Fruit fly (Drosophila melanogaster) whole organism, embryonic: ENCODE data around the gene CG15539.

ENCODE experiments used
- Atf-2 ChIP-seq: fragments of 200-800 bp; sonication (Bioruptor generic); optimal IDR thresholded peaks from 2 replicates; lab custom pipeline; 2016; ENCODE audit warnings: missing biosample characterization, missing genetic modification characterization
- Atf3 ChIP-seq: fragments of 200-800 bp; sonication (Bioruptor generic); optimal IDR thresholded peaks from 3 replicates; lab custom pipeline; 2016; ENCODE audit warnings: missing biosample characterization, missing genetic modification characterization
- Atf6 ChIP-seq: fragments of 200-800 bp; sonication (Bioruptor generic); IDR thresholded peaks from 2 replicates; pipeline ENCODE4 v1.3.6; 2022; ENCODE audit warnings: missing biosample characterization, missing genetic modification characterization
- CG1024 ChIP-seq: fragments of 200-800 bp; sonication (Bioruptor generic); IDR thresholded peaks from 2 replicates; pipeline ENCODE4 v1.3.6; 2022; ENCODE audit warnings: missing biosample characterization, missing genetic modification characterization
- CG10543 ChIP-seq: fragments of 200-800 bp; sonication (Bioruptor generic); optimal IDR thresholded peaks from 3 replicates; lab custom pipeline; 2017; ENCODE audit warnings: missing biosample characterization, mild to moderate bottlenecking, missing genetic modification characterization, moderate library complexity
- CG12155 ChIP-seq: fragments of 200-800 bp; sonication (Bioruptor generic); optimal IDR thresholded peaks from 3 replicates; lab custom pipeline; 2016; ENCODE audit warnings: missing biosample characterization, missing genetic modification characterization
- CG1233 ChIP-seq: fragments of 200-800 bp; sonication (Bioruptor generic); optimal IDR thresholded peaks from 4 replicates; lab custom pipeline; 2018; ENCODE audit warnings: missing biosample characterization, mild to moderate bottlenecking, missing genetic modification characterization
- CG12659 ChIP-seq: fragments of 200-800 bp; sonication (Bioruptor generic); optimal IDR thresholded peaks from 3 replicates; lab custom pipeline; 2017; ENCODE audit warnings: mild to moderate bottlenecking, missing biosample characterization, missing genetic modification reagents, missing genetic modification characterization
- CG1832 ChIP-seq: fragments of 200-800 bp; sonication (Bioruptor generic); optimal IDR thresholded peaks from 2 replicates; lab custom pipeline; 2017; ENCODE audit warnings: missing biosample characterization, mild to moderate bottlenecking, missing genetic modification characterization, inconsistent platforms
- CG2889 ChIP-seq: fragments of 200-800 bp; sonication (Bioruptor generic); IDR thresholded peaks from 3 replicates; pipeline ENCODE4 v1.3.6; 2022; ENCODE audit warnings: missing biosample characterization, missing genetic modification characterization
- CG30403 ChIP-seq: fragments of 200-800 bp; sonication (Bioruptor generic); optimal IDR thresholded peaks from 3 replicates; lab custom pipeline; 2016; ENCODE audit warnings: missing biosample characterization, missing genetic modification characterization
- CG32767 ChIP-seq: fragments of 200-800 bp; sonication (Bioruptor generic); IDR thresholded peaks from 2 replicates; pipeline ENCODE4 v1.3.6; 2022; ENCODE audit warnings: missing biosample characterization, missing genetic modification characterization
- CG3281 ChIP-seq: fragments of 200-800 bp; sonication (Bioruptor generic); optimal IDR thresholded peaks from 3 replicates; lab custom pipeline; 2017; ENCODE audit warnings: missing biosample characterization, mild to moderate bottlenecking, missing genetic modification characterization
- CG33213 ChIP-seq: fragments of 200-800 bp; sonication (Bioruptor generic); optimal IDR thresholded peaks from 3 replicates; lab custom pipeline; 2016; ENCODE audit warnings: missing biosample characterization, missing genetic modification characterization
- CG34224 ChIP-seq: fragments of 200-800 bp; sonication (Bioruptor generic); IDR thresholded peaks from 3 replicates; pipeline ENCODE4 v1.3.6; 2022; ENCODE audit warnings: missing biosample characterization, missing genetic modification characterization; ENCODE audit not compliant: partially characterized antibody
- CG4328 ChIP-seq: fragments of 200-800 bp; sonication (Bioruptor generic); optimal IDR thresholded peaks from 3 replicates; lab custom pipeline; 2017; ENCODE audit warnings: missing biosample characterization, missing genetic modification reagents, missing genetic modification characterization
- CG4360 ChIP-seq: fragments of 200-800 bp; sonication (Bioruptor generic); IDR thresholded peaks from 2 replicates; pipeline ENCODE4 v1.3.6; 2022; ENCODE audit warnings: missing biosample characterization, missing genetic modification characterization
- CG4424 ChIP-seq: fragments of 200-800 bp; sonication (Bioruptor generic); optimal IDR thresholded peaks from 3 replicates; lab custom pipeline; 2016; ENCODE audit warnings: missing biosample characterization, missing genetic modification characterization
- CG7839 ChIP-seq: fragments of 200-800 bp; sonication (Bioruptor generic); optimal IDR thresholded peaks from 3 replicates; lab custom pipeline; 2018; ENCODE audit warnings: missing biosample characterization, mild to moderate bottlenecking, missing genetic modification characterization, moderate library complexity
- CG8290 ChIP-seq, 3 experiments: fragments of 200-800 bp; sonication (Bioruptor generic); optimal IDR thresholded peaks; 2 replicates each; lab custom pipeline; 2016 to 2019; ENCODE audit warnings: missing biosample characterization in 3 of 3, missing genetic modification characterization in 3 of 3, mild to moderate bottlenecking in 2 of 3, moderate library complexity in 1 of 3
- CG8478 ChIP-seq: fragments of >200 bp; optimal IDR thresholded peaks from 2 replicates; lab custom pipeline; 2018
- CG9609 ChIP-seq: fragments of 200-800 bp; sonication (Bioruptor generic); optimal IDR thresholded peaks from 3 replicates; lab custom pipeline; 2016; ENCODE audit warnings: missing biosample characterization, missing genetic modification characterization
- CG9817 ChIP-seq: fragments of 200-800 bp; sonication (Bioruptor generic); optimal IDR thresholded peaks from 2 replicates; lab custom pipeline; 2018; ENCODE audit warnings: missing biosample characterization, mild to moderate bottlenecking, missing genetic modification characterization, moderate library complexity
- CHES-1-like ChIP-seq: fragments of 200-800 bp; sonication (Bioruptor generic); optimal IDR thresholded peaks from 2 replicates; lab custom pipeline; 2016; ENCODE audit warnings: missing biosample characterization, missing genetic modification characterization
- Dip2 ChIP-seq: fragments of 200-800 bp; sonication (Bioruptor generic); IDR thresholded peaks from 2 replicates; pipeline ENCODE4 v1.3.6; 2022; ENCODE audit warnings: missing biosample characterization, missing genetic modification characterization
- Dp ChIP-seq: fragments of 200-800 bp; sonication (Bioruptor generic); optimal IDR thresholded peaks from 2 replicates; lab custom pipeline; 2018; ENCODE audit warnings: missing biosample characterization, mild to moderate bottlenecking, missing genetic modification characterization, moderate library complexity
- Drgx ChIP-seq: fragments of 200-800 bp; sonication (Bioruptor generic); IDR thresholded peaks from 2 replicates; pipeline ENCODE4 v1.3.6; 2022; ENCODE audit warnings: missing biosample characterization, missing genetic modification characterization
- Gsc ChIP-seq: fragments of 200-800 bp; sonication (Bioruptor generic); IDR thresholded peaks from 2 replicates; pipeline ENCODE4 v1.3.6; 2022; ENCODE audit warnings: missing biosample characterization, missing genetic modification characterization
- HHEX ChIP-seq: fragments of 200-800 bp; sonication (Bioruptor generic); optimal IDR thresholded peaks from 3 replicates; lab custom pipeline; 2017; ENCODE audit warnings: missing biosample characterization, mild to moderate bottlenecking, missing genetic modification characterization, missing genetic modification reagents
- Kr ChIP-seq: fragments of 200-800 bp; sonication (Bioruptor generic); optimal IDR thresholded peaks from 2 replicates; lab custom pipeline; 2017; ENCODE audit warnings: missing biosample characterization, mild to moderate bottlenecking, missing genetic modification characterization
- Meics ChIP-seq: fragments of 200-800 bp; sonication (Bioruptor generic); optimal IDR thresholded peaks from 2 replicates; lab custom pipeline; 2017; ENCODE audit warnings: missing biosample characterization, mild to moderate bottlenecking, missing genetic modification characterization
- Oaz ChIP-seq: fragments of 200-800 bp; sonication (Bioruptor generic); IDR thresholded peaks from 2 replicates; pipeline ENCODE4 v1.3.6; 2022; ENCODE audit warnings: missing biosample characterization, missing genetic modification characterization
- Pdp1 ChIP-seq, 2 experiments: fragments of 200-800 bp; sonication (Bioruptor generic); optimal IDR thresholded peaks; 3 replicates each; lab custom pipeline; 2016; ENCODE audit warnings: missing biosample characterization in 2 of 2, missing genetic modification characterization in 2 of 2, mild to moderate bottlenecking in 1 of 2, moderate library complexity in 1 of 2
- Ptx1 ChIP-seq: fragments of 200-800 bp; sonication (Bioruptor generic); IDR thresholded peaks from 2 replicates; pipeline ENCODE4 v1.3.6; 2022; ENCODE audit warnings: missing biosample characterization, missing genetic modification characterization
- Scr ChIP-seq: fragments of 200-800 bp; sonication (Bioruptor generic); IDR thresholded peaks from 2 replicates; pipeline ENCODE4 v1.3.6; 2022; ENCODE audit warnings: missing biosample characterization, missing genetic modification characterization; ENCODE audit not compliant: partially characterized antibody
- Sry-β ChIP-seq: fragments of 200-800 bp; sonication (Bioruptor generic); optimal IDR thresholded peaks from 2 replicates; lab custom pipeline; 2018; ENCODE audit warnings: missing biosample characterization, mild to moderate bottlenecking, missing genetic modification characterization, moderate library complexity
- Sry-δ ChIP-seq: fragments of 200-800 bp; sonication (Bioruptor generic); optimal IDR thresholded peaks from 2 replicates; lab custom pipeline; 2016; ENCODE audit warnings: missing biosample characterization, missing genetic modification characterization
- Xbp1 ChIP-seq: fragments of 200-800 bp; sonication (Bioruptor generic); optimal IDR thresholded peaks from 3 replicates; lab custom pipeline; 2016; ENCODE audit warnings: missing biosample characterization, mild to moderate bottlenecking, missing genetic modification characterization
- ab ChIP-seq: fragments of 200-800 bp; sonication (Bioruptor generic); optimal IDR thresholded peaks from 2 replicates; lab custom pipeline; 2016; ENCODE audit warnings: missing biosample characterization, missing genetic modification characterization
- ara ChIP-seq: fragments of 200-800 bp; sonication (Bioruptor generic); IDR thresholded peaks from 2 replicates; pipeline ENCODE4 v1.3.6; 2022; ENCODE audit warnings: missing biosample characterization, missing genetic modification characterization
- az2 ChIP-seq: fragments of 200-800 bp; sonication (Bioruptor generic); optimal IDR thresholded peaks from 3 replicates; lab custom pipeline; 2016; ENCODE audit warnings: missing biosample characterization, missing genetic modification characterization
- cato ChIP-seq: fragments of 200-800 bp; sonication (Bioruptor generic); optimal IDR thresholded peaks from 2 replicates; lab custom pipeline; 2016; ENCODE audit warnings: missing biosample characterization, missing genetic modification characterization, borderline replicate concordance
- emc ChIP-seq: fragments of 200-800 bp; sonication (Bioruptor generic); optimal IDR thresholded peaks from 2 replicates; lab custom pipeline; 2016; ENCODE audit warnings: missing biosample characterization, missing genetic modification characterization
- en ChIP-seq: fragments of 200-800 bp; sonication (Bioruptor generic); optimal IDR thresholded peaks from 2 replicates; lab custom pipeline; 2016; ENCODE audit warnings: missing biosample characterization, missing genetic modification characterization
- grau ChIP-seq: fragments of 200-800 bp; optimal IDR thresholded peaks from 3 replicates; lab custom pipeline; 2019; ENCODE audit warnings: missing biosample characterization, mild to moderate bottlenecking, missing genetic modification characterization, moderate library complexity
- gsb ChIP-seq: fragments of 200-800 bp; sonication (Bioruptor generic); IDR thresholded peaks from 2 replicates; pipeline ENCODE4 v1.3.6; 2022; ENCODE audit warnings: missing biosample characterization, missing genetic modification characterization
- hbn ChIP-seq: fragments of 200-800 bp; sonication (Bioruptor generic); IDR thresholded peaks from 2 replicates; pipeline ENCODE4 v1.3.6; 2022; ENCODE audit warnings: missing biosample characterization, missing genetic modification characterization; ENCODE audit not compliant: partially characterized antibody
- jing ChIP-seq: fragments of 200-800 bp; sonication (Bioruptor generic); optimal IDR thresholded peaks from 2 replicates; lab custom pipeline; 2018; ENCODE audit warnings: missing biosample characterization, mild to moderate bottlenecking, missing genetic modification characterization
- klu ChIP-seq: fragments of 200-800 bp; sonication (Bioruptor generic); IDR thresholded peaks from 2 replicates; pipeline ENCODE4 v1.3.6; 2022; ENCODE audit warnings: missing biosample characterization, missing genetic modification characterization
- mirr ChIP-seq: fragments of 200-800 bp; sonication (Bioruptor generic); optimal IDR thresholded peaks from 3 replicates; lab custom pipeline; 2018; ENCODE audit warnings: missing biosample characterization, mild to moderate bottlenecking, missing genetic modification characterization
- p53 ChIP-seq: fragments of 200-800 bp; sonication (Bioruptor generic); optimal IDR thresholded peaks from 2 replicates; lab custom pipeline; 2016; ENCODE audit warnings: missing biosample characterization, missing genetic modification characterization
- sens ChIP-seq: fragments of 200-800 bp; sonication (Bioruptor generic); peaks from one replicate; lab custom pipeline; 2016; ENCODE audit warnings: missing biosample characterization, missing genetic modification characterization
- sob ChIP-seq: fragments of 200-800 bp; sonication (Bioruptor generic); IDR thresholded peaks from 2 replicates; pipeline ENCODE4 v1.3.6; 2022; ENCODE audit warnings: missing biosample characterization, missing genetic modification characterization
- ssp ChIP-seq: fragments of 200-800 bp; sonication (Bioruptor generic); IDR thresholded peaks from 2 replicates; pipeline ENCODE4 v1.3.6; 2022; ENCODE audit warnings: missing biosample characterization, missing genetic modification characterization

Gene CG15539

DNA sequence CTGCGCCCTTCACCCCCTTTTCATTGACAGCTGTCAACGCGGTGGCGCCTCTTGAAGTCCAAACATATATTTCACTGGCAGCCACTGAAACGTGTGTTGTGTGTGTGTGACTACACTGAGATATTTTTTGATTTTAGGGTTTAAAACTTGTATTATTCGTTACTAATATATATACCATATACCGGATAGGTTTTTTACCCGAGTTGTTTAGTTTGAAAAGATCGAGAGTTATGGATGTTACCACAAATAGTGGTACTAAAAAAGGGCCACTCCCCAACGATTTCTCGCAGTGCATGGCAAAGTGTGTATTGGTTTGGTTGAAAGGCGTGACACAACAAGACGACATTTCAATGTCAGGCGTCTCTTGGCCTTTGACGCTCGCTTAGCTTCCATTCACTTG is 30.6 kb downstream of the CG15539 start (continued):
- TF ChIP-seq Oaz (GFP tag; lab: Robert Waterston, UW) (no peak), CG1832 (no peak), Atf6 (peak; percentile 54; the same call in 1 of the 2 replicates), CG30403 (GFP tag; lab: Kevin White, UChicago) (peak; percentile 13), CG12155 (GFP tag; lab: Kevin White, UChicago) (no peak), sens (GFP tag; lab: Kevin White, UChicago) (no peak), CG12659 (GFP tag; lab: Kevin White, UChicago) (no peak), CG7839 (peak; percentile 32), az2 (GFP tag; lab: Kevin White, UChicago) (no peak), en (GFP tag; lab: Kevin White, UChicago) (no peak), cato (no peak), Atf-2 (GFP tag; lab: Kevin White, UChicago) (no peak), klu (GFP tag; lab: Robert Waterston, UW) (no peak), CG4328 (GFP tag; lab: Kevin White, UChicago) (no peak), CG9817 (tag; lab: Kevin White, UChicago) (peak; percentile 33), Kr (GFP tag; lab: Kevin White, UChicago) (no peak), CG9609 (GFP tag; lab: Kevin White, UChicago) (no peak), CG1024 (GFP tag; lab: Robert Waterston, UW) (no peak), ab (no peak), Sry-δ (GFP tag; lab: Kevin White, UChicago) (no peak), hbn (GFP tag; lab: Robert Waterston, UW) (no peak), sob (GFP tag; lab: Robert Waterston, UW) (no peak), HHEX (GFP tag; lab: Kevin White, UChicago) (no peak), CG8290 (GFP tag; optimal IDR thresholded peaks at IDR 0.05; lab: Kevin White, UChicago) (no peak), CG8290 (tag; optimal IDR thresholded peaks at IDR 0.05; lab: Kevin White, UChicago) (no peak), Ptx1 (GFP tag; lab: Robert Waterston, UW) (peak; percentile 31; the same call in 1 of the 2 replicates), CG32767 (0 out of 2 replicates have a peak, but pooled peaks have one; percentile 19), CG8478 (lab: Kevin White, UChicago) (no peak), jing (GFP tag; lab: Kevin White, UChicago) (no peak), CG34224 (GFP tag; lab: Robert Waterston, UW) (no peak), gsb (no peak), Meics (GFP tag; lab: Kevin White, UChicago) (no peak), Scr (GFP tag; lab: Robert Waterston, UW) (no peak), ara (GFP tag; lab: Robert Waterston, UW) (no peak), Sry-β (GFP tag; lab: Kevin White, UChicago) (no peak), CG10543 (GFP tag; lab: Kevin White, UChicago) (no peak), mirr (GFP tag; lab: Kevin White, UChicago) (no peak), CG4424 (GFP tag; lab: Kevin White, UChicago) (no peak), CG1233 (GFP tag; lab: Kevin White, UChicago) (no peak), p53 (no peak), grau (tag; lab: Kevin White, UChicago) (peak; percentile 46)

DNA sequence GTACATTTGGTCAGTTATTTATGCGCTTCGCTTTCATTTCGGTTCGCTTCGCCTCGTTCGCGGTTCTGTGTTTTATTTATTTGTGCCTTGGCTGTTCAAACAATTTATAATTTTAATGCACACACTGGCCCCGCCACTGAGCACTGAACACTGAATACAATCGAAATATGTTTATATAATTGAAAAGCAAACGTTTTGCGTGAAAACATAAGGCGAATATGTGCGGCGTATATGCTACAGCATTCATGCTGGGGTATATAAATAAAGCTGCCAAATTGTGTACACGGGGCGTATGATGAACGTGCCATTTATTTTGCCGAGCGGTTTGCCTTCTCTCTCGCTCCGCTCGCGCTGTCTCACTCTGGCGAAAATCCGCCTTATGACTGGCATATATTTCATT is 31.1 kb downstream of the CG15539 start:
- no peak for TF ChIP-seq Dp
- TF ChIP-seq Gsc = no peak
- TF ChIP-seq Dip2 = no peak
- TF ChIP-seq CHES-1-like (GFP tag; lab: Kevin White, UChicago) = no peak
- no peak for TF ChIP-seq CG33213
- TF ChIP-seq CG4328 (GFP tag; lab: Kevin White, UChicago) = no peak
- no peak for TF ChIP-seq CG4360 (GFP tag; lab: Robert Waterston, UW)
- TF ChIP-seq Pdp1 (GFP tag; optimal IDR thresholded peaks at IDR 0.05; lab: Kevin White, UChicago) = peak in 1 of 2 experiments; percentile 52
- no peak for TF ChIP-seq Atf3
- peak; percentile 38 for TF ChIP-seq CG3281 (GFP tag; lab: Kevin White, UChicago)
- no peak for TF ChIP-seq ssp (GFP tag; lab: Robert Waterston, UW)
- no peak for TF ChIP-seq CG2889 (GFP tag; lab: Robert Waterston, UW)
- TF ChIP-seq emc (GFP tag; lab: Kevin White, UChicago) = no peak
- TF ChIP-seq Xbp1 (GFP tag; lab: Kevin White, UChicago) = no peak
- TF ChIP-seq Drgx (GFP tag; lab: Robert Waterston, UW) = no peak
